Worm (Caenorhabditis elegans) whole organism, L4 larva: ENCODE results near the gene ZK1240.6.

Source experiments
- F44E2.7 ChIP-seq: fragments of 200-800 bp; sonication (Bioruptor generic); IDR thresholded peaks from 2 replicates; pipeline ENCODE4 v2.1.2; 2022; ENCODE audit warnings: missing genetic modification characterization, missing compliant biosample characterization
- aly-2 ChIP-seq: sonication (generic microtip); optimal IDR thresholded peaks from 2 replicates; lab custom pipeline; 2018; ENCODE audit warnings: missing biosample characterization, missing genetic modification characterization
- ama-1 ChIP-seq: fragments of 150-350 bp; optimal IDR thresholded peaks from 2 replicates; lab custom pipeline; 2014; ENCODE audit warnings: inconsistent platforms, mixed read lengths
- ceh-44 ChIP-seq: fragments of 200-800 bp; sonication (Bioruptor generic); IDR thresholded peaks from 2 replicates; pipeline ENCODE4 v1.3.6; 2022; ENCODE audit warnings: missing genetic modification reagents, missing genetic modification characterization, missing compliant biosample characterization
- dpl-1 ChIP-seq: fragments of 150-350 bp; optimal IDR thresholded peaks from 2 replicates; lab custom pipeline; 2014; ENCODE audit warnings: missing biosample characterization, missing genetic modification reagents, missing genetic modification characterization
- lin-1 ChIP-seq: fragments of 200-800 bp; sonication (Bioruptor generic); IDR thresholded peaks from 2 replicates; pipeline ENCODE4 v1.3.6; 2022; ENCODE audit warnings: missing genetic modification reagents, missing genetic modification characterization, missing compliant biosample characterization
- lin-13 ChIP-seq: fragments of 150-350 bp; optimal IDR thresholded peaks from 2 replicates; lab custom pipeline; 2014; ENCODE audit warnings: missing biosample characterization, missing genetic modification reagents, missing genetic modification characterization
- mep-1 ChIP-seq: fragments of 150-350 bp; sonication (generic microtip); optimal IDR thresholded peaks from 3 replicates; lab custom pipeline; 2014; ENCODE audit warnings: missing biosample characterization, missing genetic modification characterization
- nhr-28 ChIP-seq: fragments of 150-350 bp; optimal IDR thresholded peaks from 2 replicates; lab custom pipeline; 2014; ENCODE audit warnings: missing biosample characterization, missing genetic modification characterization
- php-3 ChIP-seq: fragments of 200-800 bp; sonication (Bioruptor generic); IDR thresholded peaks from 2 replicates; pipeline ENCODE4 v1.3.6; 2022; ENCODE audit warnings: missing genetic modification reagents, missing genetic modification characterization, missing compliant biosample characterization
- snpc-1.2 ChIP-seq: fragments of 200-800 bp; sonication (Bioruptor generic); IDR thresholded peaks from 2 replicates; pipeline ENCODE4 v1.3.6; 2022; ENCODE audit warnings: missing genetic modification reagents, missing genetic modification characterization, missing compliant biosample characterization
- unc-39 ChIP-seq: sonication (generic microtip); optimal IDR thresholded peaks from 2 replicates; lab custom pipeline; 2017; ENCODE audit warnings: missing biosample characterization, missing genetic modification characterization

DNA sequence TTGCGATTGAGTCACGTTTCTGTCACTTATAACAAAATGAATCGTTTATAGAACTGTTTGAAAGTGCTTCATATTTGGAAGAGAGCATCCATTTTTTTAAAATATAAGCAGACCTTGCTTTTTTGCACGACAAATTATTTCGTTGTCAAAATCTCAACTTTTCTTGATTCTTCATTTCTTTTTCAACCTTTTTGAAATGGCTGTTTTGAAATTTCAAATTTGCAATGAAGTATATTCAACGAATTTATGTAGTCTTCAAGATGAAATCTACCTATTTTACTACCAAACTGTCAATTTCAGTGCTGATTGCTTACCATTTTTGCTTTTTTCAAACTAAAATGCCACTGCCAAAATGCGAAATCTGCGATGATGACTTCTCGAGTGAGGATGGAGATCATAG lies 16.0 kb downstream of the ZK1240.6 start, which contains the start of gene B0281.3:
- TF ChIP-seq aly-2 (tag; lab: Kevin White, UChicago) (no peak), ama-1 (lab: Kevin White, UChicago) (no peak), unc-39 (no peak), php-3 (no peak), ceh-44 (GFP tag; lab: Robert Waterston, UW) (no peak), lin-1 (GFP tag; lab: Robert Waterston, UW) (no peak), dpl-1 (GFP tag; lab: Kevin White, UChicago) (no peak), snpc-1.2 (GFP tag; lab: Robert Waterston, UW) (no peak), mep-1 (tag; lab: Kevin White, UChicago) (no peak), lin-13 (GFP tag; lab: Kevin White, UChicago) (no peak), F44E2.7 (GFP tag; lab: Robert Waterston, UW) (no peak), nhr-28 (tag; lab: Kevin White, UChicago) (no peak)
